Worm (Caenorhabditis elegans) whole organism, L4 larva: ENCODE results near the gene T05C12.1.

ENCODE experiments used
- ceh-32 ChIP-seq: sonication (generic microtip); optimal IDR thresholded peaks from 2 replicates; lab custom pipeline; 2016; ENCODE audit warnings: mild to moderate bottlenecking, missing genetic modification characterization, missing compliant biosample characterization; ENCODE audit not compliant: poor library complexity
- unc-62 ChIP-seq, 3 experiments: fragments of 150-350 bp in 1 of 3; sonication (generic microtip); optimal IDR thresholded peaks in 2 of 3; peaks in 1 of 3; 1 replicate in 1 of 3; 2 replicates in 2 of 3; lab custom pipeline; 2014 to 2017; ENCODE audit warnings: missing biosample characterization in 3 of 3, missing genetic modification characterization in 3 of 3, missing genetic modification reagents in 3 of 3, missing genotype in 1 of 3

The T05C12.1 gene

ce11 chrII:8223945-8224344 is 50.5 kb downstream of the T05C12.1 start:
- no peak for TF ChIP-seq ceh-32 (tag; lab: Kevin White, UChicago)
- TF ChIP-seq unc-62 (GFP tag; optimal IDR thresholded peaks at IDR 0.05 in 1 of 2; lab: Kevin White, UChicago): peak in 1 of 2 experiments; percentile 83
- no peak for TF ChIP-seq unc-62 (tag; optimal IDR thresholded peaks at IDR 0.05; lab: Kevin White, UChicago)
